Fruit fly (Drosophila melanogaster) S2 (cell line): ENCODE measurements around the gene Elp1.

Experiments used
- CG8478 ChIP-seq: fragments of >200 bp; optimal IDR thresholded peaks from 2 replicates; lab custom pipeline; 2018
- CTCF ChIP-seq, 2 experiments: fragments of >200 bp; optimal IDR thresholded peaks; 2 replicates each; lab custom pipeline; 2018

- TF ChIP-seq CG8478 (lab: Kevin White, UChicago) (no peak), CTCF (optimal IDR thresholded peaks at IDR 0.05; lab: Kevin White, UChicago) (no peak)
Measured at dm6 chr3R:11617363-11617762, 33.4 kb upstream of the Elp1 start.
